Worm (Caenorhabditis elegans): Measurements from ENCODE around the gene bath-38.
"Not testable (repeated sequence)": the region's sequence is repeated elsewhere in the genome, so short reads cannot be mapped to it uniquely, and the experiment has no call there.

Gene bath-38

DNA sequence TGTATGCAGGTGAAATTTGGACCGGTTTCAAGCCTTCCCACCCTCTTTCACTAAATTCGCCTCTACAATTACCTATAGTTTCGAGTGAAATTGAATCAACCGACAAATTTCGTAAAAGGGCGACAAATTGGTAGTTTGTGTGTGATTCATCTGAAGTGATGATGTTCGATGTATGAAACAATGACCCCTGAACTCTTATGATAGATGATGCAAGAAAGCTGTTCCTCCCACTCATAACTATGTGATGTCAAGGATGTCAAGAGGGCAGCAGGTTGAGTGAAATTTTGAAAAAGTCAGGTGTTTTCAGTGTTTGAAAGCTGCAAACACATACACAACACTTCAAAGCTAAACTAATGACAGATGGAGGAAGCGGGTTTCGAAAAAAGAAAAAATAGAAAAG is 32.6 kb downstream of the bath-38 start:
- TF ChIP-seq med-1 (GFP tag; optimal IDR thresholded peaks at IDR 0.05; ENCODE audit: insufficient read depth) (no peak), flt-1 (GFP tag; IDR thresholded peaks at IDR 0.05) (no peak), ref-1 (GFP tag; conservative IDR thresholded peaks at IDR 0.05) (no peak), tab-1 (GFP tag; IDR thresholded peaks at IDR 0.05) (no peak), T22C8.4 (GFP tag; IDR thresholded peaks at IDR 0.05) (no peak), klf-2 (GFP tag; conservative IDR thresholded peaks at IDR 0.05) (no peak), cog-1 (tag; optimal IDR thresholded peaks at IDR 0.05) (no peak), ztf-29 (GFP tag; IDR thresholded peaks at IDR 0.05) (no peak)

DNA sequence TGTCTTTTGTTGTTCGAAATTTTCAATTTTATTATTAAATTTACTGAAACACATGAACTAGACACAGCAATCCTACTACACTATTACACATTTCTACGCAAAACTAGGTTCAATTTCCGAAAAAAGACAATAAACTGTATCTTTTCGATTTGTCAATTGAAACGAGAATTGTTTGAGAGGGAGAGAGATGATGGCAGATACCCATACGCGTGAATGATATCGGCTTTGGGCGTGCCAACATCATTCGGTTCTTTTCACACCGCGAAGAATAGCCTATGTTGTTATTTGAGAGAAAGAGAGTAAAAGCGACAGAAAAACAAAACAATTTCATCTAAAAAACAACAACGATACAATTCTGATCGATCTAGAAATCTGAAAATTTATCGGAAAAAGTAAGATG is 33.3 kb downstream of the bath-38 start:
- TF ChIP-seq klf-2 (GFP tag; conservative IDR thresholded peaks at IDR 0.05) (no peak), tab-1 (GFP tag; IDR thresholded peaks at IDR 0.05) (no peak), ztf-23 (GFP tag; IDR thresholded peaks at IDR 0.05) (no peak), ztf-29 (GFP tag; IDR thresholded peaks at IDR 0.05) (no peak), cog-1 (tag; optimal IDR thresholded peaks at IDR 0.05) (no peak), flt-1 (GFP tag; IDR thresholded peaks at IDR 0.05) (no peak), med-1 (GFP tag; optimal IDR thresholded peaks at IDR 0.05; ENCODE audit: insufficient read depth) (no peak), T22C8.4 (GFP tag; IDR thresholded peaks at IDR 0.05) (no peak), ref-1 (GFP tag; conservative IDR thresholded peaks at IDR 0.05) (no peak)

DNA sequence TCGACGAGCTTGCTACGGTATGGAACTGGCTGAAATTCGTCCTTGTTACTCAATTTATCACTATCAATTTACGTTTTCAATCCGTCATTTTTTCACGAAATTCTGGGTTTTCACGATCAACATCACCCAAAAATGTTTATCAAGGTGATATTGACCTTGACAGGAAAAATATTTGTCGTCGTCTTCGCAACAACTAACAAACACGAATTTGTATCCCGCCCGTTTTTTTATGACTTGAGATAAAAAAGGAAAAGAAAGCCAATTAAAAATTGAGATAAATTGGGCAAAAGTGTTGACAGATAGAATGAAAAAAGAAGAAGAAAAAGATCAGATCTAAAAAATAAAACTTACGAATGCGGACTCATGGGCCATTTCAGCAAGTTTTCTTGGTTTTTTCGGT is 34.2 kb downstream of the bath-38 start:
- TF ChIP-seq cog-1 (tag; optimal IDR thresholded peaks at IDR 0.05) (no peak), med-1 (GFP tag; optimal IDR thresholded peaks at IDR 0.05; ENCODE audit: insufficient read depth) (no peak), flt-1 (GFP tag; IDR thresholded peaks at IDR 0.05) (no peak), klf-2 (GFP tag; conservative IDR thresholded peaks at IDR 0.05) (no peak), tab-1 (GFP tag; IDR thresholded peaks at IDR 0.05) (no peak), T22C8.4 (GFP tag; IDR thresholded peaks at IDR 0.05) (no peak), ztf-29 (GFP tag; IDR thresholded peaks at IDR 0.05) (no peak), ref-1 (GFP tag; conservative IDR thresholded peaks at IDR 0.05) (no peak), ztf-23 (GFP tag; IDR thresholded peaks at IDR 0.05) (no peak)

DNA sequence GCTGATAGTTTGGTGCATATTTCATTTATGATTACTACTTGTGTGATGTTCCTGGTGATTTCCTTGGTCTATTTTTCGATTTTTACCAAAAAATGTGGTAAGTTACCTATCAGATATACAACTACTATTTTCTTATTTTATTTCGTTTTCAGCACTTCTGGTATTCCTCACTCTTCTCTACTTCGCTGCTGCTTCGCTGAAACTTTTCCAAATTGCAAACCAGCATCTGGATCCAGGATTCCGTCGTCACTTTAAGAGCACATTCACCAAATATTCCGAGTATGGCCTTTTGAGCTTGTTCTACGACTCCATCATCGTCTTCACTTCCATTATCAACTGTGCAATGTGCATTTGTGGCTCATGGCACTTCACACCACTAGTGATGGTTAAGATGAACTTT is 36.5 kb downstream of the bath-38 start:
- TF ChIP-seq klf-2 (GFP tag; conservative IDR thresholded peaks at IDR 0.05): no peak
- TF ChIP-seq T22C8.4 (GFP tag; IDR thresholded peaks at IDR 0.05): no peak
- no peak for TF ChIP-seq flt-1 (GFP tag; IDR thresholded peaks at IDR 0.05)
- no peak for TF ChIP-seq ztf-29 (GFP tag; IDR thresholded peaks at IDR 0.05)
- TF ChIP-seq ref-1 (GFP tag; conservative IDR thresholded peaks at IDR 0.05): no peak
- no peak for TF ChIP-seq ztf-23 (GFP tag; IDR thresholded peaks at IDR 0.05)
- TF ChIP-seq tab-1 (GFP tag; IDR thresholded peaks at IDR 0.05): no peak
- no peak for TF ChIP-seq cog-1 (tag; optimal IDR thresholded peaks at IDR 0.05)
- TF ChIP-seq med-1 (GFP tag; optimal IDR thresholded peaks at IDR 0.05; ENCODE audit: insufficient read depth): no peak

DNA sequence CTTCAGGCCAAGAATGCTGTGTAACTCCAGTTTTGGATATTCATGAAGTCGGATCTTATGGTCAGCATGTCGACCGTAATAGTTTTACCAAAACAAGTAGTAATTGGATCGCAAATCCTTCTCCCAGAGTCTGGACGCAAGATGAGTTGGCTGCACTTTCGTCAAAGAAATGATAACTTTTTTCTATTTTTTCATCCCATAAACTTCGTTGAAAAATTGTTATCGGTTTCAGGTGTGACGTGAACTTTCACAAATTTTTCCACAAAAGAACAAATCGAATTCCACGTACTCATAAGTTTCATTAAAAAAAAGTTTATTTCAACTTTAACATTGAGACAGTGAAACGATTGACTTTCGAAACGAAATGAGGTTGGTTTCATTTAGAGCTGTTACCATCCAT is 37.2 kb downstream of the bath-38 start, which contains the start of gene ZK892.5:
TSS of gene ZK892.5 (plus strand) at position 301 of the 400 bp plus-strand sequence.
- TF ChIP-seq T22C8.4 (GFP tag; IDR thresholded peaks at IDR 0.05): no peak
- no peak for TF ChIP-seq med-1 (GFP tag; optimal IDR thresholded peaks at IDR 0.05; ENCODE audit: insufficient read depth)
- TF ChIP-seq cog-1 (tag; optimal IDR thresholded peaks at IDR 0.05): no peak
- no peak for TF ChIP-seq tab-1 (GFP tag; IDR thresholded peaks at IDR 0.05)

DNA sequence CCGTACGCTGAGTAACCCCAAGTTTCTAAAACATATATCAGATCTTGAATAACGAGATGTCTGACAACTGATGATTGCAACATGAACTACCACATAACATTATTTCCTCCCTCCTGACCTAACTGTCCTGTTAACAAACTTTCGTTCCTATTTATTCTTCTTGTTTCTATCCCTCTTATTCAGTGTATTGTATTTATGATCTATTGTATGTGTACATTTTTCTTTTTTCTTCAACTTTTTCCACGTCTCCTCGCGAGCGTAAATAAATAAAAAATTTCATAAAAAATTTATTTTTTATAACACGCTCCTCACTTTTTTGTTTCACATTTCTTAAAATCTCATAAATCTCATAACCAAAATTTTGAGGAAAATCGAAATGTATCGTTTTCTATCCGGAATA is 38.8 kb downstream of the bath-38 start, which contains the start of gene ZK892.4:
TSS of gene ZK892.4 (plus strand) at position 301 of the 400 bp plus-strand sequence.
- TF ChIP-seq flt-1 (GFP tag; IDR thresholded peaks at IDR 0.05); med-1 (GFP tag; optimal IDR thresholded peaks at IDR 0.05; ENCODE audit: insufficient read depth); T22C8.4 (GFP tag; IDR thresholded peaks at IDR 0.05): not testable (repeated sequence)

DNA sequence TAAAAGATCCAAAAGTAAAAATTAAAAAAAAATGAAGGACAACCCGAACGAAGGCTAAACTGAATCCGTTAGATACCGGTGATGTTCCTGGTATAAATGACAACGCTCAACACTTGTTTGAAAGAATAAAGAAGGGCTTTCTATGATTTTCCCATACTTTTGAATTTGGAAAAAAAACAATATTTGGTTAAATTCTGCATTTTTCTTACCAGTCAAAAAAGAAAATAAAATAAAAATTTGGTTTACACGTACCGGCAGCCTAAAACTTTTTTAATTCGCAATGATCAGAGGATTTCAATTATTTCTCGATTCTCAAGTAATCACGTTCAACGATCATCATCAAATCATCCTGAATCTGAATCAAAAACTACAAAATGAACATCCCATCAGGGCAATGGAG is 43.5 kb downstream of the bath-38 start, which contains the start of gene ZK892.3:
TSS of gene ZK892.3 (plus strand) at position 301 of the 400 bp plus-strand sequence.
- TF ChIP-seq ztf-29 (GFP tag; IDR thresholded peaks at IDR 0.05): no peak
- TF ChIP-seq med-1 (GFP tag; optimal IDR thresholded peaks at IDR 0.05; ENCODE audit: insufficient read depth): no peak
- TF ChIP-seq T22C8.4 (GFP tag; IDR thresholded peaks at IDR 0.05): no peak
- no peak for TF ChIP-seq ztf-23 (GFP tag; IDR thresholded peaks at IDR 0.05)
- no peak for TF ChIP-seq ref-1 (GFP tag; conservative IDR thresholded peaks at IDR 0.05)
- no peak for TF ChIP-seq klf-2 (GFP tag; conservative IDR thresholded peaks at IDR 0.05)
- TF ChIP-seq cog-1 (tag; optimal IDR thresholded peaks at IDR 0.05): no peak
- TF ChIP-seq flt-1 (GFP tag; IDR thresholded peaks at IDR 0.05): no peak
- TF ChIP-seq tab-1 (GFP tag; IDR thresholded peaks at IDR 0.05): no peak

DNA sequence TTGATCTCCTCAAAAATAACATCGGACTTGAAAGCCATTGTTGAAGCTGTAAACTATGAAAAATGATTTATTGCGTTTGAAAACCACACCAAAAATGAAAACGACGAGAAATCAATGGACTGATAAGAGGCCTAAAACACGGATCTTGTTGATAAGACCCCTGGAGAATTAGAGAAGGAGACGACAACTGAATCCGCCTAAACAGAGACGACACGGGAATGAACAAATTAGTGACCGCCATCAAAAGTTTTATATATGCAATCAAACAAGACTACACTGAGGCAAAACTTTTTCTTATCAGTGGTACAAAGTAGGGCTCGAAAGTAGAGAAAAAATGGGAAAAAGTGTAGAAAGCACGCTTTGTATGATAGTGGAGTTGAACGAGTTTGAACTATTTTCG is 44.0 kb downstream of the bath-38 start, which contains the start of gene nlt-1:
TSS of gene nlt-1 (minus strand) at position 78 of the 400 bp plus-strand sequence.
- TF ChIP-seq tab-1 (GFP tag; IDR thresholded peaks at IDR 0.05) (no peak), ref-1 (GFP tag; conservative IDR thresholded peaks at IDR 0.05) (no peak), cog-1 (tag; optimal IDR thresholded peaks at IDR 0.05) (no peak), ztf-23 (GFP tag; IDR thresholded peaks at IDR 0.05) (no peak), ztf-29 (GFP tag; IDR thresholded peaks at IDR 0.05) (no peak), flt-1 (GFP tag; IDR thresholded peaks at IDR 0.05) (no peak), med-1 (GFP tag; optimal IDR thresholded peaks at IDR 0.05; ENCODE audit: insufficient read depth) (no peak), klf-2 (GFP tag; conservative IDR thresholded peaks at IDR 0.05) (no peak), T22C8.4 (GFP tag; IDR thresholded peaks at IDR 0.05) (no peak)

DNA sequence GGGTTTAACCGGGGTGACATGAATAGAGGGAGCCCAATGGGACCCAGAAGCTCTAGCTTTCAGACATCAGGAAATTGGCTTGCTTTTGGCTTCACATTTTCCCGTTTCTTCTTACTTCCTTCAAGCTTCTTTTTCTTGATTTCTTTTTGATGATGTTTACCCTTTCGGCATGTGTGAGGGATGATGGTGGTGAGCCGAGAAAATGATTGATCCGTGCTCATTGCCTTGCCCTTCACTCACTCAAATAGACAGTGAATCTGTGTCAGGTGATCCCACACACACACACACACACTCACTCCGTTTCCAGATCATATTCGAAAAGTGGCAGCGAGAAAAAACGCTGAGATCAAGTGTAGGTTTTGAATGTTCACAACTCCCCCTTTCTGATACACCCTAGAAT is 50.4 kb downstream of the bath-38 start:
- TF ChIP-seq T22C8.4 (GFP tag; IDR thresholded peaks at IDR 0.05) (no peak), klf-2 (GFP tag; conservative IDR thresholded peaks at IDR 0.05) (no peak), ref-1 (GFP tag; conservative IDR thresholded peaks at IDR 0.05) (no peak), med-1 (GFP tag; optimal IDR thresholded peaks at IDR 0.05; ENCODE audit: insufficient read depth) (no peak)
